Worm (Caenorhabditis elegans): ENCODE measurements around the gene T09A5.4.
A peak's percentile ranks its signal among the peaks of the same experiment; 100 is the strongest.

Gene T09A5.4

ce11 chrII:7829616-7830015, 16.4 kb upstream of the T09A5.4 start:
- no peak for TF ChIP-seq nhr-102 (tag; optimal IDR thresholded peaks at IDR 0.05)
- TF ChIP-seq ces-1 (GFP tag; optimal IDR thresholded peaks at IDR 0.05), result no peak
- peak in 1 of 2 experiments; percentile 92 for TF ChIP-seq unc-62 (GFP tag; optimal IDR thresholded peaks at IDR 0.05 in 1 of 2)
- no peak for TF ChIP-seq unc-62 (tag; optimal IDR thresholded peaks at IDR 0.05)
- TF ChIP-seq nhr-48 (tag; optimal IDR thresholded peaks at IDR 0.05), result no peak
- TF ChIP-seq dmd-9 (GFP tag; IDR thresholded peaks at IDR 0.05), result no peak
- no peak for TF ChIP-seq ztf-7 (tag; optimal IDR thresholded peaks at IDR 0.05)

ce11 chrII:7832054-7832453, 13.9 kb upstream of the T09A5.4 start, which contains the start of gene T09A5.14:
Gene T09A5.14, plus strand, starts transcription at chrII:7832354.
- TF ChIP-seq gei-8 (GFP tag; optimal IDR thresholded peaks at IDR 0.05) (no peak), nhr-28 (tag; optimal IDR thresholded peaks at IDR 0.05) (no peak), hlh-30 (tag; optimal IDR thresholded peaks at IDR 0.05; ENCODE audit: insufficient read depth) (no peak), aha-1 (tag) (no peak), aly-2 (tag; optimal IDR thresholded peaks at IDR 0.05) (no peak), Y75B8A.6 (GFP tag; IDR thresholded peaks at IDR 0.05) (no peak), sdz-12 (GFP tag; optimal IDR thresholded peaks at IDR 0.05) (no peak), lir-3 (tag; optimal IDR thresholded peaks at IDR 0.05) (no peak), ces-1 (GFP tag; optimal IDR thresholded peaks at IDR 0.05) (no peak), nhr-48 (tag; optimal IDR thresholded peaks at IDR 0.05) (no peak), lsy-2 (tag; optimal IDR thresholded peaks at IDR 0.05) (no peak), lin-29 (GFP tag; IDR thresholded peaks at IDR 0.05) (no peak), cey-2 (tag; optimal IDR thresholded peaks at IDR 0.05; ENCODE audit: borderline replicate concordance, insufficient read depth) (no peak), mdt-29 (GFP tag; IDR thresholded peaks at IDR 0.05) (no peak), dmd-8 (GFP tag; IDR thresholded peaks at IDR 0.05) (no peak), tag-97 (GFP tag; IDR thresholded peaks at IDR 0.05) (no peak), nhr-237 (tag; optimal IDR thresholded peaks at IDR 0.05) (no peak), fkh-10 (GFP tag; optimal IDR thresholded peaks at IDR 0.05) (no peak), fos-1 (tag; optimal IDR thresholded peaks at IDR 0.05) (no peak)

- TF ChIP-seq lin-29 (GFP tag; IDR thresholded peaks at IDR 0.05) (no peak), spr-3 (GFP tag; optimal IDR thresholded peaks at IDR 0.05) (no peak), lin-39 (tag; optimal IDR thresholded peaks at IDR 0.05) (no peak), nhr-10 (tag; optimal IDR thresholded peaks at IDR 0.05) (no peak), zag-1 (tag; optimal IDR thresholded peaks at IDR 0.05) (no peak), nhr-48 (tag; optimal IDR thresholded peaks at IDR 0.05) (no peak), ceh-82 (tag; optimal IDR thresholded peaks at IDR 0.05) (no peak), nhr-237 (tag; optimal IDR thresholded peaks at IDR 0.05) (no peak), ceh-32 (tag; optimal IDR thresholded peaks at IDR 0.05; ENCODE audit: poor library complexity) (no peak), mes-2 (tag; optimal IDR thresholded peaks at IDR 0.05; ENCODE audit: poor library complexity, severe bottlenecking) (no peak), aly-2 (tag; optimal IDR thresholded peaks at IDR 0.05) (no peak), tag-97 (GFP tag; IDR thresholded peaks at IDR 0.05) (no peak), zfp-3 (GFP tag; conservative IDR thresholded peaks at IDR 0.05) (no peak), lin-15B (tag; optimal IDR thresholded peaks at IDR 0.05) (no peak), fos-1 (tag; optimal IDR thresholded peaks at IDR 0.05) (no peak), F10B5.3 (tag; optimal IDR thresholded peaks at IDR 0.05) (no peak), aha-1 (tag) (no peak)
Observed at ce11 chrII:7835314-7835713, 10.7 kb upstream of the T09A5.4 start, which contains the start of gene cex-2. Gene cex-2, minus strand, starts transcription at chrII:7835414.

ce11 chrII:7836613-7837226, 9.3 kb upstream of the T09A5.4 start:
- TF ChIP-seq aly-2 (tag; optimal IDR thresholded peaks at IDR 0.05) (no peak), hlh-11 (tag; optimal IDR thresholded peaks at IDR 0.05) (peak; percentile 64), ceh-20 (GFP tag; IDR thresholded peaks at IDR 0.05) (0 out of 2 replicates have a peak, but pooled peaks have one; percentile 61), nhr-11 (tag; optimal IDR thresholded peaks at IDR 0.05) (peak; percentile 45), aha-1 (tag) (peak; percentile 95), hmg-1.1 (GFP tag; IDR thresholded peaks at IDR 0.05) (0 out of 2 replicates have a peak, but pooled peaks have one; percentile 16), hif-1 (tag; optimal IDR thresholded peaks at IDR 0.05) (peak in 1 of 2 experiments; percentile 36), daf-16 (GFP tag; optimal IDR thresholded peaks at IDR 0.05) (peak in 1 of 2 experiments; percentile 96), daf-16 (tag; optimal IDR thresholded peaks at IDR 0.05) (no peak), lsy-2 (tag; optimal IDR thresholded peaks at IDR 0.05) (peak in 1 of 2 experiments; percentile 44), mdl-1 (tag; optimal IDR thresholded peaks at IDR 0.05) (no peak)
